Worm (Caenorhabditis elegans) whole organism, young adult: ENCODE data around the gene ZK945.4.

Source experiments
- B0019.2 ChIP-seq: fragments of 200-800 bp; sonication (Bioruptor generic); conservative IDR thresholded peaks from 2 replicates; pipeline ENCODE4 v1.3.6; 2022; ENCODE audit warnings: missing genetic modification reagents, missing genetic modification characterization, missing compliant biosample characterization
- B0261.1 ChIP-seq: sonication (generic microtip); optimal IDR thresholded peaks from 2 replicates; lab custom pipeline; 2016; ENCODE audit warnings: mild to moderate bottlenecking, missing genetic modification characterization, moderate library complexity, missing compliant biosample characterization
- C17E4.6 ChIP-seq: fragments of 200-800 bp; sonication (Bioruptor generic); IDR thresholded peaks from 2 replicates; pipeline ENCODE4 v1.3.6; 2022; ENCODE audit warnings: missing genetic modification reagents, missing genetic modification characterization, missing compliant biosample characterization
- F33H1.4 ChIP-seq: fragments of 200-800 bp; sonication (Bioruptor generic); IDR thresholded peaks from 2 replicates; pipeline ENCODE4 v1.3.6; 2022; ENCODE audit warnings: missing genetic modification reagents, missing genetic modification characterization, missing compliant biosample characterization
- F37B4.10 ChIP-seq: fragments of 200-800 bp; sonication (Bioruptor generic); IDR thresholded peaks from 2 replicates; pipeline ENCODE4 v1.3.6; 2022; ENCODE audit warnings: missing genetic modification characterization, missing compliant biosample characterization
- F49E8.2 ChIP-seq: sonication (generic microtip); optimal IDR thresholded peaks from 3 replicates; lab custom pipeline; 2017; ENCODE audit warnings: missing genetic modification characterization, mild to moderate bottlenecking, missing compliant biosample characterization, antibody characterized with exemption, moderate library complexity; ENCODE audit not compliant: insufficient read depth
- F55B11.4 ChIP-seq: sonication (generic microtip); optimal IDR thresholded peaks from 2 replicates; lab custom pipeline; 2016; ENCODE audit warnings: missing compliant biosample characterization, missing genetic modification characterization, borderline replicate concordance; ENCODE audit not compliant: insufficient read depth
- Y53F4B.3 ChIP-seq: fragments of 200-800 bp; sonication (Bioruptor generic); IDR thresholded peaks from 2 replicates; pipeline ENCODE4 v1.3.6; 2022; ENCODE audit warnings: missing genetic modification reagents, missing genetic modification characterization, missing compliant biosample characterization
- ama-1 ChIP-seq, 3 experiments: fragments of 150-350 bp in 1 of 3; sonication (generic microtip) in 2 of 3; optimal IDR thresholded peaks; 2 replicates each; lab custom pipeline; 2014 to 2018; ENCODE audit warnings: missing biosample characterization in 2 of 3, missing genetic modification characterization in 2 of 3, missing genetic modification reagents in 2 of 3
- bed-2 ChIP-seq: fragments of 200-800 bp; sonication (Bioruptor generic); IDR thresholded peaks from 2 replicates; pipeline ENCODE4 v1.3.6; 2022; ENCODE audit warnings: missing genetic modification reagents, missing genetic modification characterization, missing compliant biosample characterization
- ceh-27 ChIP-seq: fragments of 200-800 bp; sonication (Bioruptor generic); optimal IDR thresholded peaks from 2 replicates; lab custom pipeline; 2018; ENCODE audit warnings: mild to moderate bottlenecking, missing genetic modification characterization, moderate library complexity, missing compliant biosample characterization
- ceh-79 ChIP-seq: sonication (generic microtip); optimal IDR thresholded peaks from 2 replicates; lab custom pipeline; 2017; ENCODE audit warnings: mild to moderate bottlenecking, missing genetic modification characterization, missing compliant biosample characterization
- ceh-91 ChIP-seq: fragments of 200-800 bp; sonication (Bioruptor generic); IDR thresholded peaks from 2 replicates; pipeline ENCODE4 v1.3.6; 2022; ENCODE audit warnings: missing genetic modification reagents, missing genetic modification characterization, missing compliant biosample characterization
- dox-1 ChIP-seq: fragments of 200-800 bp; sonication (Bioruptor generic); IDR thresholded peaks from 2 replicates; pipeline ENCODE4 v1.3.6; 2022; ENCODE audit warnings: missing genetic modification reagents, missing genetic modification characterization, missing compliant biosample characterization
- egl-18 ChIP-seq: fragments of 200-800 bp; sonication (Bioruptor generic); IDR thresholded peaks from 2 replicates; pipeline ENCODE4 v1.3.6; 2022; ENCODE audit warnings: missing genetic modification reagents, missing genetic modification characterization, missing compliant biosample characterization
- ets-4 ChIP-seq: fragments of 200-800 bp; sonication (Bioruptor generic); optimal IDR thresholded peaks from 2 replicates; lab custom pipeline; 2018; ENCODE audit warnings: mild to moderate bottlenecking, missing genetic modification characterization, missing compliant biosample characterization
- hlh-12 ChIP-seq: sonication (generic microtip); optimal IDR thresholded peaks from 2 replicates; lab custom pipeline; 2016; ENCODE audit warnings: missing genetic modification characterization, missing compliant biosample characterization
- hrde-1 ChIP-seq: sonication (generic microtip); optimal IDR thresholded peaks from 2 replicates; lab custom pipeline; 2016; ENCODE audit warnings: missing genetic modification characterization, mild to moderate bottlenecking, missing compliant biosample characterization, moderate library complexity, missing genotype, missing genetic modification reagents, borderline replicate concordance
- hsf-1 ChIP-seq: fragments of 200-800 bp; sonication (Bioruptor generic); IDR thresholded peaks from 2 replicates; pipeline ENCODE4 v1.3.6; 2022; ENCODE audit warnings: missing genetic modification reagents, missing genetic modification characterization, missing compliant biosample characterization
- lir-1 ChIP-seq: fragments of 200-800 bp; sonication (Bioruptor generic); conservative IDR thresholded peaks from 2 replicates; pipeline ENCODE4 v1.3.6; 2022; ENCODE audit warnings: missing genetic modification reagents, missing genetic modification characterization, missing compliant biosample characterization
- lsl-1 ChIP-seq: fragments of 200-800 bp; sonication (Bioruptor generic); optimal IDR thresholded peaks from 2 replicates; lab custom pipeline; 2018; ENCODE audit warnings: mild to moderate bottlenecking, missing genetic modification characterization, moderate library complexity, missing compliant biosample characterization
- lsy-27 ChIP-seq: sonication (generic microtip); optimal IDR thresholded peaks from 2 replicates; lab custom pipeline; 2017; ENCODE audit warnings: missing genetic modification characterization, mild to moderate bottlenecking, missing compliant biosample characterization, antibody characterized with exemption, missing genotype, borderline replicate concordance; ENCODE audit not compliant: insufficient read depth
- madf-10 ChIP-seq: sonication (generic microtip); optimal IDR thresholded peaks from 2 replicates; lab custom pipeline; 2016; ENCODE audit warnings: mild to moderate bottlenecking, missing genetic modification characterization, missing compliant biosample characterization
- mel-28 ChIP-seq: sonication (generic microtip); optimal IDR thresholded peaks from 2 replicates; lab custom pipeline; 2016; ENCODE audit warnings: borderline replicate concordance, mild to moderate bottlenecking, missing genetic modification characterization, missing compliant biosample characterization
- mes-4 ChIP-seq: sonication (generic microtip); optimal IDR thresholded peaks from 2 replicates; lab custom pipeline; 2016; ENCODE audit warnings: missing genotype, missing genetic modification characterization, missing compliant biosample characterization
- nfya-1 ChIP-seq: sonication (generic microtip); optimal IDR thresholded peaks from 2 replicates; lab custom pipeline; 2017; ENCODE audit warnings: antibody characterized with exemption, missing compliant biosample characterization, missing genetic modification characterization, borderline replicate concordance; ENCODE audit not compliant: insufficient read depth
- nfya-2 ChIP-seq: fragments of 200-800 bp; sonication (Bioruptor generic); IDR thresholded peaks from 2 replicates; pipeline ENCODE4 v1.3.6; 2022; ENCODE audit warnings: missing genetic modification reagents, missing genetic modification characterization, missing compliant biosample characterization
- nhr-179 ChIP-seq: sonication (generic microtip); optimal IDR thresholded peaks from 2 replicates; lab custom pipeline; 2016; ENCODE audit warnings: mild to moderate bottlenecking, missing genetic modification characterization, missing compliant biosample characterization
- nhr-80 ChIP-seq: sonication (generic microtip); optimal IDR thresholded peaks from 2 replicates; lab custom pipeline; 2016; ENCODE audit warnings: missing genetic modification characterization, missing compliant biosample characterization
- rcor-1 ChIP-seq: fragments of 200-800 bp; sonication (Bioruptor generic); IDR thresholded peaks from 2 replicates; pipeline ENCODE4 v1.3.6; 2022; ENCODE audit warnings: missing genetic modification reagents, missing genetic modification characterization, missing compliant biosample characterization
- rpc-1 ChIP-seq, 2 experiments: fragments of 150-350 bp in 1 of 2; sonication (generic microtip) in 1 of 2; optimal IDR thresholded peaks; 2 replicates each; lab custom pipeline; 2014 to 2018; ENCODE audit warnings: missing biosample characterization in 1 of 2, missing genetic modification characterization in 1 of 2, missing genetic modification reagents in 1 of 2, missing genotype in 1 of 2
- snpc-1.1 ChIP-seq: sonication (generic microtip); optimal IDR thresholded peaks from 2 replicates; lab custom pipeline; 2017; ENCODE audit warnings: missing genetic modification characterization, mild to moderate bottlenecking, missing compliant biosample characterization, antibody characterized with exemption, moderate library complexity, missing genotype, missing genetic modification reagents; ENCODE audit not compliant: insufficient read depth
- snpc-1.3 ChIP-seq: sonication (generic microtip); optimal IDR thresholded peaks from 2 replicates; lab custom pipeline; 2017; ENCODE audit warnings: missing genetic modification characterization, mild to moderate bottlenecking, missing compliant biosample characterization, antibody characterized with exemption, moderate library complexity, missing genotype, missing genetic modification reagents; ENCODE audit not compliant: insufficient read depth
- snpc-3.4 ChIP-seq: sonication (generic microtip); optimal IDR thresholded peaks from 2 replicates; lab custom pipeline; 2017; ENCODE audit warnings: missing genetic modification characterization, mild to moderate bottlenecking, missing compliant biosample characterization, antibody characterized with exemption, moderate library complexity, missing genotype, missing genetic modification reagents
- snpc-4 ChIP-seq, 5 experiments: fragments of 150-350 bp in 1 of 5; sonication (generic microtip) in 4 of 5; optimal IDR thresholded peaks; 2 replicates each; lab custom pipeline; 2014 to 2018; ENCODE audit warnings: missing genetic modification characterization in 5 of 5, missing biosample characterization in 3 of 5, antibody characterized with exemption in 2 of 5, mild to moderate bottlenecking in 2 of 5, missing compliant biosample characterization in 2 of 5, missing genotype in 2 of 5, moderate library complexity in 2 of 5, missing genetic modification reagents in 1 of 5
- zfh-2 ChIP-seq: fragments of 200-800 bp; sonication (Bioruptor generic); conservative IDR thresholded peaks from 2 replicates; pipeline ENCODE4 v1.3.6; 2022; ENCODE audit warnings: missing genetic modification reagents, missing genetic modification characterization, missing compliant biosample characterization
- ztf-25 ChIP-seq: fragments of 200-800 bp; sonication (Bioruptor generic); IDR thresholded peaks from 2 replicates; pipeline ENCODE4 v1.3.6; 2022; ENCODE audit warnings: missing genetic modification reagents, missing genetic modification characterization, missing compliant biosample characterization
- ztf-28 ChIP-seq: fragments of 200-800 bp; sonication (Bioruptor generic); IDR thresholded peaks from 2 replicates; pipeline ENCODE4 v1.3.6; 2022; ENCODE audit warnings: missing genetic modification reagents, missing genetic modification characterization, missing compliant biosample characterization
- ztf-6 ChIP-seq: fragments of 200-800 bp; sonication (Bioruptor generic); IDR thresholded peaks from 2 replicates; pipeline ENCODE4 v1.3.6; 2022; ENCODE audit warnings: missing genetic modification reagents, missing genetic modification characterization, missing compliant biosample characterization

ZK945.4 gene

DNA sequence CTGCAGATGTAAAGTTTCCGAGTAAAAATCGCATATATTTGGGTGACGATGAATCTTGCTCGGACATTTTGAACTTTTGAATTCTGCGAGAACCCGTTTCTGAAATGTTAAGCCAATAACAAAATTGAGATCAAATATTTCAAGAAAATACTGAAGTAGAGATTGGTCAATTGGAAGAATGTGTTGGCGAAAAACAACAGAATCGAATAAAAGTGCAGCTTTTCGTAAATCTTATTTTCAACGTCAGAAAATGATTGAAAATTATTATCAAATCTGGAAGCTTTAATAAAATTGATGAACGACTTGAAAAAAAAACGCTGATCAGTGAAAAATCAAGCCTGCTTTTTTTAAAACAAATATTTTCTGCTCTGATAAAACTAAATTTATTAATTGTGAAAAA, 21.9 kb upstream of the ZK945.4 start, which contains the start of gene F27E5.8:
F27E5.8 (minus strand) TSS at position 101 of the 400 bp plus-strand sequence.
- TF ChIP-seq lsl-1 (GFP tag; lab: Kevin White, UChicago) (no peak), nhr-80 (tag; lab: Kevin White, UChicago) (no peak), nfya-2 (GFP tag; lab: Robert Waterston, UW) (no peak), ceh-91 (no peak), ztf-28 (GFP tag; lab: Robert Waterston, UW) (no peak), F55B11.4 (tag; lab: Kevin White, UChicago) (no peak), lir-1 (GFP tag; lab: Robert Waterston, UW) (no peak), madf-10 (no peak), bed-2 (no peak), ets-4 (GFP tag; lab: Kevin White, UChicago) (no peak), nhr-179 (tag; lab: Kevin White, UChicago) (no peak), snpc-1.1 (tag; lab: Kevin White, UChicago) (no peak), hlh-12 (tag; lab: Kevin White, UChicago) (no peak)

DNA sequence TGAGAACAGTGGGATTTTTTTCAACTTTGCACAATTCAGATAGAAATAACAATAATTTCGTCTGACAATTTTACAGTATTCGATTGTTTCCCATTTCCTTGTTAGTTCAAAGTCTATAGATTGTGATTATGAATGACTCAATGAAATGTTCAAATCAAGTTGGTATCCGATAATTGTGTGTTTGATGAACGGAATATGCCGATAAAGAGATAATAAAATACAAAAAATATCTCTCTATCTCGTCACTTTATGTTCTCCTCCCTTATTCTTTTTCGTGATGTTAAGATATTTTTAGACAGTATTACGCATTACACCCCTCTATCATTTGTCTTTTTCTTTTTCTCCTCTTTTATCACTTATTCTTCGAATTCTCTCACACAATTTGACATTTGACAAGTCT, 17.0 kb upstream of the ZK945.4 start, which contains the start of gene F27E5.7:
F27E5.7 (plus strand) TSS at position 301 of the 400 bp plus-strand sequence.
- TF ChIP-seq hlh-12 (tag; lab: Kevin White, UChicago) (no peak), B0261.1 (tag; lab: Kevin White, UChicago) (no peak), dox-1 (GFP tag; lab: Robert Waterston, UW) (no peak), ceh-27 (GFP tag; lab: Kevin White, UChicago) (no peak), F37B4.10 (no peak), Y53F4B.3 (GFP tag; lab: Robert Waterston, UW) (no peak), mel-28 (tag; lab: Kevin White, UChicago) (no peak), F49E8.2 (tag; lab: Kevin White, UChicago) (no peak), hsf-1 (GFP tag; lab: Robert Waterston, UW) (no peak), ztf-6 (no peak), lsy-27 (tag; lab: Kevin White, UChicago) (no peak)

DNA sequence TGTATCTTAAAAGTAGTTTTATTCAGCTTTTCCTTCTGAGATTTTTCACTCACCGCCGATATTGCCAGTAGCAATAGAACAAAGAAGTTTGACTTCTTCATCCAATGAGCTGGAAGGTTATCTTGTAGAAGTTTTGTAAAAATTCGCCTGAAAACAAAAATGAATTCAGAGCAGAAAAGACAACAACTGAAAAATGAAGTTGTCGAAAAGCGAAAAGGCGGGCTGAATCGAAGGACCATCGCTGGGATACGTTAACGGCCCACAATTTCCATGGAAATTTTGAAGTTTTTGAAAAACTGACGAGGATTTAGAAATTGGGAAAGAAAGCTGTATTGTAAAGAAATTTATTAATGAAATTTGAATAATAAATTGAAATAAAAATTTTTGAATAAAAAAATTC, 16.2 kb upstream of the ZK945.4 start, which contains the start of gene lov-1:
lov-1 (minus strand) TSS at position 101 of the 400 bp plus-strand sequence.
- TF ChIP-seq C17E4.6 (GFP tag; lab: Robert Waterston, UW) (no peak), snpc-4 (GFP tag; optimal IDR thresholded peaks at IDR 0.05; lab: Kevin White, UChicago) (no peak), snpc-4 (tag; optimal IDR thresholded peaks at IDR 0.05; lab: Kevin White, UChicago) (no peak), ztf-6 (no peak), ceh-79 (no peak), nhr-80 (tag; lab: Kevin White, UChicago) (no peak), egl-18 (no peak), B0261.1 (tag; lab: Kevin White, UChicago) (no peak), F37B4.10 (no peak), rcor-1 (GFP tag; lab: Robert Waterston, UW) (no peak), nfya-1 (no peak), ama-1 (optimal IDR thresholded peaks at IDR 0.05; lab: Kevin White, UChicago) (no peak), ama-1 (GFP tag; optimal IDR thresholded peaks at IDR 0.05; lab: Kevin White, UChicago) (no peak), snpc-1.3 (no peak)

DNA sequence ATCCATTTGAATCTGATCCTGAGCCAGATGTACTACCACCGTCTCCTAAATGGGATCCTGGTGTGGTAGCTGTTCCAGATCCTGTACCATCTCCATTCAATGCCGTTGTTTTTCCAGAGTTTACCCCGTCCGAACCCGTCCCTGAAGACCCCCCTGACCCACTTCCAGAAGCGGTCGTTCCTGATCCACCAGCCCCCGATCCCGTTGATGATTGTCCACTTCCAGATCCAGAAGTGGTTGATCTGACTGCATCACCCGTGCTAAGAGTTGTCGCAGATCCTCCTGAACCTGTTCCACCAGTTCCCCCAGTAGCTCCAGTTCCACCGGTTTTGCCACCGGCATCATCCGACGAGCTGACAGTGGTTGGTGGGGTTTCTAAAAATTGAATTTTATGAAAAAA, 11.2 kb upstream of the ZK945.4 start:
- TF ChIP-seq B0019.2 (GFP tag; lab: Robert Waterston, UW) (no peak), hrde-1 (tag; lab: Kevin White, UChicago) (no peak), rpc-1 (optimal IDR thresholded peaks at IDR 0.05; lab: Kevin White, UChicago) (no peak), rpc-1 (tag; optimal IDR thresholded peaks at IDR 0.05; lab: Kevin White, UChicago) (no peak), lir-1 (GFP tag; lab: Robert Waterston, UW) (no peak), zfh-2 (GFP tag; lab: Robert Waterston, UW) (peak; percentile 53; the same call in 1 of the 2 replicates), ztf-25 (GFP tag; lab: Robert Waterston, UW) (no peak), snpc-3.4 (no peak), F33H1.4 (no peak), mes-4 (tag; lab: Kevin White, UChicago) (no peak)
